Worm (Caenorhabditis elegans): ENCODE measurements around the gene spi-1.

spi-1 gene

DNA sequence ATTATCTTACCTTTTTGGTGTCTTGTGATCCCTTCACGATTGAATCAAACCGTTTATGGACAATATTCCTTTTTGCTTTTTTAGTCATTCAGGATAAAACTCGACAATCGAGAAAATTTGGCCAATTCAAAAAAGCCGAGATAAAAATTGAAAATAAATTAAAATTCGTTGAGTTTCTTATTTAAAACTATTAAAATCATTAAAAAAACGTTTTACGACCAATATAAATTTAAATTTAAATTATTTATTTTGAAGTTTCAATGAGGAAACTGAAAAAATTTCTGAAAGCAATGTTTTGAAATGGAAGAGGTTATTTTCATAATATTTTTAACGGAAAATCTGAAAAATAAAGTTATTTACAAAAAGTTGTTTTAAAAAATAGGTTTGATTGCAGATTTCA is 27.2 kb downstream of the spi-1 start, which contains the start of gene ZK1290.15:
TSS of gene ZK1290.15 (plus strand) at position 301 of the 400 bp plus-strand sequence.
- TF ChIP-seq unc-62 (GFP tag; optimal IDR thresholded peaks at IDR 0.05): no peak

DNA sequence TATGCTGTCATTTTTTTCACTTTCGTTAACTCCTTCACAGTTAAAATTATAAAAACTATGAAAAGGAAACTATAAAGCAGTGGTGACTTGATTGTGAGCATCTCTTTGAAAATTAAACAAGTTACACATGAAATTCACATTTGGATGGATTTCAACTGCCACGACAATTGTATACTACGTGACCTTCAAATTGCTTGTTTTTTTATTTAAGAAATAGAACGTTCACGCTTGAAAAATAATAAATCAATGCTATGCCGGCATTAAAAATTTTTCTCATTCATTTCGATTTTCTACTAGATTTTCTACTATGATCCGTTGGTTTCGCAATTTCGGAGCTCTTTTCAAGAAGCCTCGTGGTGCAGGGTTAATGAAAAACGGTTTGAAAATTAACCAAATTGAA is 29.4 kb downstream of the spi-1 start, which contains the start of the genes ZK1290.7 and rnh-1.1:
TSS of gene ZK1290.7 (minus strand) at position 101 of the 400 bp plus-strand sequence.
TSS of gene rnh-1.1 (plus strand) at position 281 of the 400 bp plus-strand sequence.
- TF ChIP-seq unc-62 (GFP tag; optimal IDR thresholded peaks at IDR 0.05): no peak

DNA sequence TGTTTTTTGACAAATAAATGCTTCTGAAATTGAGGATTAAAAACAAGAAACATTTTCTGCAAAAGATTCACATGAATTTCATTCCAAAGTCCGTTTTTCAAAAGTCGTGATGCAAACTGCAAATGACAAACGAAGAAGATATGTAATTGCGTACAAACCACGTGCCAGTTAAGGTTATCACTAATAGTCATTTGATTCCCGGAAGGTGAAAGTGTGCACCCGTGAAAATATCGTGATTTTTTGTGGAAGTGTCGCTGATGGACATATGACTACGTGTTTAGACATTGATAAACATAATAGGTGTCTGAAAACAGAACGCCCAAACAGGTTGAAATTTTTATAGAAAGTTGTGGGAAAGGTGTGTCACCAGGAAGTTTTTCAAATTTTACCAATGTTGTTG is 32.2 kb downstream of the spi-1 start:
- no peak for TF ChIP-seq unc-62 (GFP tag; optimal IDR thresholded peaks at IDR 0.05)

DNA sequence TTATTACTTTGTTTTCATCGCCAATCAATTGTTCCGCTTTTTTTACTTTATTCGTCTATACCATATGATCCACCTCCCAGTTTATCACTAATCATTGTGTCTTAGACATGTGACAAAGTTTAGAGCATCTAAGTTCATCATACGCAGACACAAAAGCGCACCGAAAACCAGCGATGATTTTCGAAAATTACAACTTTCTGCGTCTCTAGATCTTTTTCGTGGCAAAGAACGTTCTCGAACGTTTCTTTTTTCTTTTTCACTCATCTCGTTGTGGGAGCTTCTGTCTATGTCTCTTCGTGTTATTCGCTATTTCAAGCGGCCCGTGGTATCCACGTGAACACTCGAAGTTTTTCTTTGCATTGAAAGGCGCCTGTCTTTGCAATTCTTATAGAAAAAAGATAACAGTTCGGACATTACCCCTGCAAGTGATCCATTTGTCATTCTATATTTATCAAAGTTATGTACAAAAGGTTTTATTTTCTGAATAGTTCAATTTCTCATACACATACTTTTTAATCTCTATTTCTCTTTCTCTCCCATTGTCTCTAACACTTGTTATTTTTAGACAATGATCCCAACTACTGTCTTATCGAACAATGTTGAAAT is 33.1 kb downstream of the spi-1 start, which contains the start of gene ZK1290.5:
TSS of gene ZK1290.5 (plus strand) at position 566 of the 606 bp plus-strand sequence.
- no peak for TF ChIP-seq unc-62 (GFP tag; optimal IDR thresholded peaks at IDR 0.05)

DNA sequence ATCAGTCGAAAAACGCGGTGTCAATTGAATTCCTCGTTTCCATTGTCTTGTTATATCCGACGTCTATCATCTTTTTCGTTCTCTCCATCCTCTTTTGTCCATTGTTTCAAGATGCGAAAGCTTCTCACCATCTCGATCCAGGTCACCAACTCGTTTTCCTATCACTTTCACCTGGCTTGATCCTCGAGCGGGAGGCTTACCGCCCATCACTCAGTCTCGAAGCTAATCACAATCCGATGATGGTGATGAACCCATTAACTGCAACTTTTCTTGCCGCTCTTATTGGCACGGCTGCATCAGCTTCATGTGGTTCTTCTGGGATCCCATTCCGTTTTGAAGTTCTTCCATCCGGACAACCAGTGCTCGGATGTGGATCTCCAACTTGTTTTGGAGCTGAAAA is 34.9 kb downstream of the spi-1 start, which contains the start of gene wrt-1:
TSS of gene wrt-1 (plus strand) at position 53 of the 400 bp plus-strand sequence.
- TF ChIP-seq unc-62 (GFP tag; optimal IDR thresholded peaks at IDR 0.05): no peak

DNA sequence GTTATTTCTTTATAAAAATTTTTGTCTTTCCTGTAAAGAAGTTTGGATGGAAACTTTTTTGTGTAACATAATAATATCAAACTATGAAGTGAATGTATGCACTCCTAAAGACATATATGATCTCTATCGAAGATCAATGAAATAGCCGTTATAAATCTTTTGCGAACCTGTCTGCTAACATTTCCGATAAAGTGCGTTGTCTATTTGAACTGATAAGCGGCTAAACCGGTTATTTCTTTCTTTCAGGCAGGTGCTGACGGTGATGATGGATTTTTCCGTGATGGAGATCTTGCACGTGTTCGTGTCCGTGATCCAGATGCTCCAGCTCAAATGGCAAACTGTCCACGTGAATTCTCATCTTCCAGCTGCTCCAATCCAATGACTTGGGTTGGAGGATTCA is 35.4 kb downstream of the spi-1 start:
- TF ChIP-seq unc-62 (GFP tag; optimal IDR thresholded peaks at IDR 0.05): no peak

DNA sequence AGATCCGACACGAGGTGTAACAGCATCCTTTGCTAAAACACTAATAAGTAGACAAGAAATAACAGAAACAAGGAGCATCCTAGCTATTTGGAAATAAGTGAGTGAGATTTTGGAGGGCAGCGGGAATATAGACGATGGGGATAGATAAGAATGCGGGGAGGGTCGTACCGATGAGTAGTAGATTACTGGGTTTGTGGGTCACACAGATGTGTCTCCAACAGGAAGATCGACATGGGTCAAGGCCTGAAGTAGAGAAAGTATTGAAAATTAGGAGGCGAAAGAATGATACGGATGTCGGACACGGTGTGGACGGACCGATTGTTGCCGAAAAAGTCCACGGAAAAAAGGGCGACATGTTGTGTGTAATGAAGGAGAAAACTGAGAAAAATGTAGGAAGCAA is 38.3 kb downstream of the spi-1 start, which contains the start of gene wrt-10:
TSS of gene wrt-10 (minus strand) at position 195 of the 400 bp plus-strand sequence.
- TF ChIP-seq unc-62 (GFP tag; optimal IDR thresholded peaks at IDR 0.05): no peak

DNA sequence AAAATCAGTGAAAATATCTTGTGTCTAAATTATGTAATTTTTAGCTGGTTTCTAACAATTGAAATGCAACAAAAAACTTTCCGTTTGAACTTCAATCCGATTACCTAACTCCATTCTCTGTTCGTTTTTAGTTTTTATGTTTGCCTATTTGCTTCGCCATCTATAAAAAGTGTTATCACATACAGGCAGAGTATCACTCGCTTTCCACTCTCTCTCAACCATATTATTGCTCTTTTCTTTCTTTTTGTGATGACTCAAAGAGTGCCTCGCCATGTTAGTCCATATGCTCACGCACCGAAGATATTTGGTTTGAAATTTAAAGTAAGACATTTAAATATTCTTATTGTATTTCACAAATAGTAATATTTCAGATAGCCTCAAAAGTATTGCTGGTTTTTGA is 38.9 kb downstream of the spi-1 start, which contains the start of gene ZK1290.13:
TSS of gene ZK1290.13 (plus strand) at position 73 of the 400 bp plus-strand sequence.
- TF ChIP-seq unc-62 (GFP tag; optimal IDR thresholded peaks at IDR 0.05): no peak

DNA sequence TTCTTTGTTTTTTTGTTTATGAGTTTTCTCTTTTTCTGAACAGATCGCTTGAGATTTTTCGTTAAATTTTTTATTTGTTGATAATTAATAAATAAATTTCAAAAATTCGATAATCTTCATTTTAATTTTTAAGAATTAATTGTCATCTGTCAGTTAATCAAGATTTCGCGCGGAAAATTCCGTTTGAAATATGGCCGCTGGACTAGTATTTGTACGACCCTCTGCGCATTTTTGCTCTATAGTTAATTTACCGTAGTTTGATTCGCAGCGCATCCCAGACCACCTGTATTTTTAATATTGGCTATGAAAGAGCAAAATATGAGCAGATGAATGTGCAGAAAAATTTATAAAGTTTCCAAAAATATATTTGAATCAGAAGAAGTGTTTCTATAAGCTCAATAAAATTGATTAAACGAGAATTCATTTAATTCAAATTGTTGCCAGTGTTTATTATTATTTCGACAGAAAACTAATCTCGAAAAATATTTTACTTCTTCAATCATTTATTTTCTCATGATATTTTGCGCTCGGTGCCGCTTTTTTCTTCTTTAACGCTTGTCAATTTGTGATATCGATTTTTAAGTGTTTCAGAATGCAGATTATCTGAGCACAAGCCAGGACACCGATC is 41.7 kb downstream of the spi-1 start, which contains the start of gene nfi-1:
TSS of gene nfi-1 (plus strand) at position 578 of the 628 bp plus-strand sequence.
- no peak for TF ChIP-seq unc-62 (GFP tag; optimal IDR thresholded peaks at IDR 0.05)

DNA sequence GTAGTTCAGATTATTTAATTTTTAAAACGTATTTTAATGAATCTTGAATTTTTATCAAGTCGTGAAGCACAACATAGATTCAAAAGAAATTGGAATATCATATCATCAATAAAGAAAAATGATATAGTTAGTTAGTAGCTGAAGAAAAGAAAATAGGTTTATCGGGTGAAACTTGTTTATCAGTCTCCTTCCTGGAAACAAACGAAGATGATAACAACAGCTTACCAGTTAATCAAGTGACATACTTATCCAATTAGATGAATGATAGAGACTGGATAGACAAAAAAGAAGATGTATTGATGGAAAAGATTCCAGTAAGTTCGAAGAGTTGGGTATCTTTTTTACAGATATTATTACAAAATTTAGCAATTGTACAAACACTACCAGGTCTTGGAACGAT is 46.9 kb downstream of the spi-1 start:
- TF ChIP-seq unc-62 (GFP tag; optimal IDR thresholded peaks at IDR 0.05): no peak

DNA sequence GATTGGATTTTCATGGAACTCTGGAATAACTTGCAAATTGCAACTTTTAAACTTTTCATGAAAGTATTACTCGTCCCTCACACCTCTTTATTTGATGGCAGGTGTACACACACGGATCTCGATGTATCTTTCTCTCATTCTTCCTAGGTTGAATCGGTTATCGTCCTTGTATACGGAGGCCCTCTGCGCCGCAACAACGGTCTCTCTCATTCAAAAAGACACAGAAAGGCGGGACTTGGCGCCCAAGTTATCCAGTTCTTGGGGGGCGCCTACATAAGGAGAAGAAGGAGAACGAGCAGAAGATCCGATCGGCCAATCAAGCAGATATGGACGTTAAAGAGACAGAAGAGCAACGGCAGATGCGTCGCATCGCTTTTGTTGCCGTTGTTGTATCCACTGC is 47.8 kb downstream of the spi-1 start, which contains the start of gene rol-8:
TSS of gene rol-8 (plus strand) at position 301 of the 400 bp plus-strand sequence.
- no peak for TF ChIP-seq unc-62 (GFP tag; optimal IDR thresholded peaks at IDR 0.05)

DNA sequence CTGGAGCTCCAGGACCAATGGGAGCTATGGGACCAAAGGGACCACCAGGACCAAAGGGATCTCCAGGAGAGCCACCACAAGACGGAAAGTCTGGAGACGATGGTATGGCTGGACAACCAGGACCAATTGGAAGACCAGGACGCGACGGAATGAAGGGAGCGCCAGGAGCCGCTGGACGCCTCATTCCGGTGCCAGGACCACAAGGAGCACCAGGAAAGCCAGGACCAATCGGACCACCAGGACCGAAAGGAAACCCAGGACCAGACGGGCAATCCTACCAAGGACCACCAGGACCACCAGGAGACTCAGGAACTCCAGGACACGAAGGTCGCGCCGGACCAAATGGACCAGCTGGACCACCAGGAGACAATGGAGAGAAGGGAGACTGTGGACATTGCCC is 48.7 kb downstream of the spi-1 start:
- no peak for TF ChIP-seq unc-62 (GFP tag; optimal IDR thresholded peaks at IDR 0.05)

DNA sequence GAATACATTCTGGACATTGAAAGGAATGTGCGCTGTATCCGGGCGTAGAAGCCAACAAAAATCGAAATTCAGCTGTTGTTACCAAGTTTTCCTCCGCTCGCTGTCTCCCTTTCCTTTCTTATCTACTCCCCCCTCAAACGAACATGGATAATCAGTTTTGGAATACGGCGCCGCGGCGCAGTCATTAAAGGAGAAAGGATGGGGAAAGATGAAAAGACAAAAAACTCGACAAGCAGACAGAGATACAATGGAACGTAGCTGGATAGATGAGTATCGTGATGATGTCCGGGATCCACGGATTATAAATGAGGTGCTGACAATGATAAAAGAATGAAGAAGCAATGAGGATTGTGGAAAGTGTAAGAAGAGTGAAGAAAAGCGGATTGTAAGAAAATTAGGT is 49.3 kb downstream of the spi-1 start:
- TF ChIP-seq unc-62 (GFP tag; optimal IDR thresholded peaks at IDR 0.05): no peak

DNA sequence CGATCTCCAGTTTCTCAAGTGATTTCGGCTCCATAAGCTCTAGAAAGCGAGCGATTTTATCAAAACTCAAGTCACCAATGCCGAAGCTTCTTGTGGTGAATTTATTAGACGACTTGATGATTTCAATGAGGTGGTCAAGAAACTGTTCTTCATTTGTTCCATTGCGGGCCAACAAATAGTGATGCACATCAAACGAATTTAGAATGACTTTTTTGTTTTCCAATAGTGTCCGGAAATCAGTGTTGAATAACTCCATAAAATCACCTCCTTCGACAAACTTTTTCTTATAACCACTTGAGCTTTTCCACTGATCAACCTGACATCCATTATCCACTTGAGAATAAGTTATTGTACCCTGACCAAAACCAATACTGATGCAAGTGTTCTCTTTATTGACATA is 51.2 kb downstream of the spi-1 start:
- no peak for TF ChIP-seq unc-62 (GFP tag; optimal IDR thresholded peaks at IDR 0.05)
